Worm (Caenorhabditis elegans) whole organism, early embryonic: Measurements from ENCODE around the gene Y62H9A.7.

Experiments used
- B0310.2 ChIP-seq: sonication (generic microtip); optimal IDR thresholded peaks from 2 replicates; lab custom pipeline; 2016; ENCODE audit warnings: mild to moderate bottlenecking, missing genetic modification characterization, missing compliant biosample characterization
- F13C5.2 ChIP-seq: sonication (generic microtip); optimal IDR thresholded peaks from 2 replicates; lab custom pipeline; 2017; ENCODE audit warnings: mild to moderate bottlenecking, missing genetic modification characterization, inconsistent platforms, missing compliant biosample characterization
- aly-1 ChIP-seq: sonication (generic microtip); optimal IDR thresholded peaks from 2 replicates; lab custom pipeline; 2016; ENCODE audit warnings: missing genetic modification characterization, missing compliant biosample characterization
- ama-1 ChIP-seq: fragments of 150-350 bp; optimal IDR thresholded peaks from 2 replicates; lab custom pipeline; 2014
- ceh-13 ChIP-seq: fragments of 200-800 bp; sonication (Bioruptor generic); optimal IDR thresholded peaks from 2 replicates; lab custom pipeline; 2018; ENCODE audit warnings: mild to moderate bottlenecking, missing genetic modification characterization, missing compliant biosample characterization
- ceh-36 ChIP-seq: sonication (generic microtip); optimal IDR thresholded peaks from 2 replicates; lab custom pipeline; 2016; ENCODE audit warnings: missing genetic modification characterization, inconsistent platforms, missing compliant biosample characterization
- ets-7 ChIP-seq: sonication (generic microtip); optimal IDR thresholded peaks from 2 replicates; lab custom pipeline; 2016; ENCODE audit warnings: missing genotype, missing genetic modification characterization, missing compliant biosample characterization
- flt-1 ChIP-seq: fragments of 200-800 bp; sonication (Bioruptor generic); IDR thresholded peaks from 2 replicates; pipeline ENCODE4 v1.3.6; 2022; ENCODE audit warnings: missing genetic modification characterization, missing compliant biosample characterization
- hmbx-1 ChIP-seq: sonication (generic microtip); optimal IDR thresholded peaks from 2 replicates; lab custom pipeline; 2016; ENCODE audit warnings: mild to moderate bottlenecking, missing genetic modification characterization, missing compliant biosample characterization
- hmg-4 ChIP-seq: fragments of 200-800 bp; sonication (Bioruptor generic); optimal IDR thresholded peaks from 2 replicates; lab custom pipeline; 2018; ENCODE audit warnings: mild to moderate bottlenecking, missing genetic modification characterization, missing compliant biosample characterization
- hnd-1 ChIP-seq: sonication (generic microtip); optimal IDR thresholded peaks from 2 replicates; lab custom pipeline; 2016; ENCODE audit warnings: missing genetic modification characterization, missing compliant biosample characterization
- pes-1 ChIP-seq: fragments of 200-800 bp; sonication (Bioruptor generic); IDR thresholded peaks from 2 replicates; pipeline ENCODE4 v1.3.6; 2022; ENCODE audit warnings: missing genetic modification reagents, missing genetic modification characterization, missing compliant biosample characterization
- scrt-1 ChIP-seq: fragments of 200-800 bp; sonication (Bioruptor generic); IDR thresholded peaks from 2 replicates; pipeline ENCODE4 v1.3.6; 2022; ENCODE audit warnings: missing genetic modification characterization, missing compliant biosample characterization
- sea-1 ChIP-seq: fragments of 200-800 bp; sonication (Bioruptor generic); conservative IDR thresholded peaks from 2 replicates; pipeline ENCODE4 v1.3.6; 2022; ENCODE audit warnings: missing genetic modification characterization, missing compliant biosample characterization
- tbx-11 ChIP-seq: fragments of 200-800 bp; sonication (Bioruptor generic); IDR thresholded peaks from 2 replicates; pipeline ENCODE4 v1.3.6; 2022; ENCODE audit warnings: missing genetic modification characterization, missing compliant biosample characterization
- tbx-37 ChIP-seq: fragments of 200-800 bp; sonication (Bioruptor generic); conservative IDR thresholded peaks from 2 replicates; pipeline ENCODE4 v1.3.6; 2022; ENCODE audit warnings: missing genetic modification reagents, missing genetic modification characterization, missing compliant biosample characterization
- tra-4 ChIP-seq: sonication (generic microtip); optimal IDR thresholded peaks from 2 replicates; lab custom pipeline; 2017; ENCODE audit warnings: missing genetic modification characterization, missing compliant biosample characterization

Y62H9A.7 gene

ce11 chrX:11920723-11921283 is 35.3 kb upstream of the Y62H9A.7 start, which contains the start of gene Y62H9A.14:
Y62H9A.14 (plus strand) TSS chrX:11921233.
- TF ChIP-seq sea-1: no peak
- TF ChIP-seq F13C5.2 (tag; lab: Kevin White, UChicago): no peak
- no peak for TF ChIP-seq tbx-37
- no peak for TF ChIP-seq ets-7 (tag; lab: Kevin White, UChicago)

DNA sequence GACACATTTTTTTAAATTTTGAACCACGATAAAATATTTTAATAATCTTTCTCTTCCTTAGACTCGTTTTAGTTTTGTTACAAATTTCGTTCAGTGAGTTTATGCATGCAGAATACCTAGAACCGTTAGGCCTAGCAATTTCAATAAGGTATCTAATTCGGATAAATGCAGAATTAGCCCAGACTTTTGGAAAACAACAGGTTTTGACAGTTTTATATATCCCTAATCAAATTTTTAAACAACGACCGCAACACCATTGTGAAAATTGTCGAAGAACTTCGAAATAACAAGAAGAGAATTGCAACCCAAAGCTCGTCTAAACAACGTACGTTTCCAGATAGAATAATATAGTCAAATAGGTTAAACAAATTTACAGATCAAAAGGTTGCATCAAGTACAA is 32.5 kb upstream of the Y62H9A.7 start, which contains the start of gene Y62H9A.16:
Gene Y62H9A.16, plus strand, starts transcription at position 301 of the 400 bp plus-strand sequence.
- TF ChIP-seq ceh-13 (GFP tag; lab: Kevin White, UChicago): no peak
- no peak for TF ChIP-seq ama-1 (lab: Kevin White, UChicago)
- no peak for TF ChIP-seq tbx-11 (GFP tag; lab: Robert Waterston, UW)
- TF ChIP-seq ceh-36 (tag; lab: Kevin White, UChicago): no peak
- no peak for TF ChIP-seq scrt-1 (GFP tag; lab: Robert Waterston, UW)
- no peak for TF ChIP-seq tra-4 (tag; lab: Kevin White, UChicago)
- TF ChIP-seq flt-1 (GFP tag; lab: Robert Waterston, UW): no peak
- no peak for TF ChIP-seq ets-7 (tag; lab: Kevin White, UChicago)
- TF ChIP-seq B0310.2 (tag; lab: Kevin White, UChicago): no peak
- TF ChIP-seq pes-1 (GFP tag; lab: Robert Waterston, UW): no peak
- no peak for TF ChIP-seq F13C5.2 (tag; lab: Kevin White, UChicago)
- TF ChIP-seq aly-1 (tag; lab: Kevin White, UChicago): no peak
- no peak for TF ChIP-seq hnd-1 (tag; lab: Kevin White, UChicago)
- no peak for TF ChIP-seq hmbx-1

DNA sequence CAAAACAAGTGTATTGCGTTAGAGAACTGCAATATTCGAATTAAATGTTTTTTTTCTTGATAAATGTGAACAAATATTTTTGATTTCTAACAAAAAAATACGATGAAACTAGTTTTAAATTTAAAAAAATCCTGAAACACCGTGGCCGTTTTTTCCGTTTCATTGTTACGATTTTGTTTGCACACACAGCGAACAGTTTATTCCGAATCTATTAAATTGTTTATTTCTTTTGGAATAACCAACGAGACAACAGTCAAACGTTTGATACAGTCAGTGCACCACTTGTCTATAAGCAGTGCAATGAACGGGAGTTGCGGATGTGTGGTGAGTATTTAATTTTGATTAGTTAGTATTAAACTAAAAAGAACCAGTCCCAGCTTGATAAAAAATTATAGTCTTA is 31.2 kb upstream of the Y62H9A.7 start, which contains the start of gene Y62H9A.13:
Gene Y62H9A.13, plus strand, starts transcription at position 301 of the 400 bp plus-strand sequence.
- TF ChIP-seq ceh-13 (GFP tag; lab: Kevin White, UChicago) (no peak), hmbx-1 (no peak), sea-1 (no peak), flt-1 (GFP tag; lab: Robert Waterston, UW) (no peak), tra-4 (tag; lab: Kevin White, UChicago) (no peak), scrt-1 (GFP tag; lab: Robert Waterston, UW) (no peak), ama-1 (lab: Kevin White, UChicago) (no peak), tbx-37 (no peak), ets-7 (tag; lab: Kevin White, UChicago) (no peak), B0310.2 (tag; lab: Kevin White, UChicago) (no peak), F13C5.2 (tag; lab: Kevin White, UChicago) (no peak), ceh-36 (tag; lab: Kevin White, UChicago) (no peak), aly-1 (tag; lab: Kevin White, UChicago) (no peak), pes-1 (GFP tag; lab: Robert Waterston, UW) (no peak), hnd-1 (tag; lab: Kevin White, UChicago) (no peak), tbx-11 (GFP tag; lab: Robert Waterston, UW) (no peak), hmg-4 (GFP tag; lab: Kevin White, UChicago) (no peak)

DNA sequence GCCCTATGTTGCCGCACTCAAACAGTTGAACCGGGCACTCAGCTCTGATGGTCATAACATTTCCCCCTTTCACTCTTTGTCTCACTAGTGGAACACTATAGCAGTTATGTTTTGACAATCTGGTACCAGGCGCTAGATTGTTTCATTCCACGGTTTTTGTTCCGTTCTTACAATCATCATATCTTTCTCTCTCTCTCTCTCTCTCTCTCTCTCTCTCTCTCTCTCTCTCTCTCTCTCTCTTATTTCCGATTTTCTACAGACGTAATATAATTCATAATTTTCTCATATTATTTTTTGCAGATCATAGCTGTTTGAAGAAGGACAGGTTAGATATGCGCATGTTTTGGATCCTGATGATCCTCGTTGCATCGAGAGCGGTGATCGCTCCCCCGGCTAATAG is 28.3 kb upstream of the Y62H9A.7 start, which contains the start of gene Y62H9A.12:
Gene Y62H9A.12, plus strand, starts transcription at position 301 of the 400 bp plus-strand sequence.
- TF ChIP-seq ama-1 (lab: Kevin White, UChicago): no peak
- no peak for TF ChIP-seq aly-1 (tag; lab: Kevin White, UChicago)
- no peak for TF ChIP-seq sea-1
- TF ChIP-seq ets-7 (tag; lab: Kevin White, UChicago): no peak
- TF ChIP-seq hnd-1 (tag; lab: Kevin White, UChicago): no peak
- no peak for TF ChIP-seq tbx-37
- TF ChIP-seq hmbx-1: no peak
- no peak for TF ChIP-seq F13C5.2 (tag; lab: Kevin White, UChicago)
- TF ChIP-seq tra-4 (tag; lab: Kevin White, UChicago): no peak
- no peak for TF ChIP-seq hmg-4 (GFP tag; lab: Kevin White, UChicago)
- TF ChIP-seq tbx-11 (GFP tag; lab: Robert Waterston, UW): no peak
- no peak for TF ChIP-seq pes-1 (GFP tag; lab: Robert Waterston, UW)

DNA sequence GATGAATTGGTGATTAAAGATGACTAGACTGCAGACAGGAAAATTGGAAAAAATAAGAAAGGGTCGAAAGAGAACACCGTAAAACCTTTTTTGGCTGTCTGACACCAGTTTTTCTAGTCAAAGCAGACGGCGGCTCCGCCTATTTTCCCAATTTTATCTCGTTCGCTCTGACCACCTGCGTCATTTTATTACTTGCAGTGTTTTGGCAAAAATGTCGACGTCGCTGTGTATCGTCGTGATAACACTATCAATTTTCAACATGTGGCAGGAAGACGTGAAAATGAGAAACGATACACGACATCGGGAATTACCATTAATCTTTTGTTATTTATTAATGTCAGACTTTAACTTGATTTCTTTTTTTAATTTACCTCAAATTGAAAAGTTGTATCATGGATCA is 24.6 kb upstream of the Y62H9A.7 start, which contains the start of gene Y62H9A.15:
Gene Y62H9A.15, minus strand, starts transcription at position 100 of the 400 bp plus-strand sequence.
- TF ChIP-seq B0310.2 (tag; lab: Kevin White, UChicago): no peak

- TF ChIP-seq hnd-1 (tag; lab: Kevin White, UChicago) (no peak), F13C5.2 (tag; lab: Kevin White, UChicago) (no peak), tbx-37 (no peak), ceh-36 (tag; lab: Kevin White, UChicago) (no peak), pes-1 (GFP tag; lab: Robert Waterston, UW) (no peak)
These were observed 23.7 kb upstream of the Y62H9A.7 start for ce11 chrX:11909168-11909567.

- no peak for TF ChIP-seq tbx-37
- no peak for TF ChIP-seq ceh-36 (tag; lab: Kevin White, UChicago)
- no peak for TF ChIP-seq hmbx-1
- no peak for TF ChIP-seq F13C5.2 (tag; lab: Kevin White, UChicago)
- no peak for TF ChIP-seq pes-1 (GFP tag; lab: Robert Waterston, UW)
- TF ChIP-seq aly-1 (tag; lab: Kevin White, UChicago): no peak
- no peak for TF ChIP-seq ets-7 (tag; lab: Kevin White, UChicago)
- no peak for TF ChIP-seq ama-1 (lab: Kevin White, UChicago)
- no peak for TF ChIP-seq hmg-4 (GFP tag; lab: Kevin White, UChicago)
- TF ChIP-seq scrt-1 (GFP tag; lab: Robert Waterston, UW): no peak
These were observed 22.7 kb upstream of the Y62H9A.7 start for ce11 chrX:11908226-11908625.

ce11 chrX:11907263-11907662 is 21.8 kb upstream of the Y62H9A.7 start, which contains the start of gene Y62H9A.11:
Y62H9A.11 (minus strand) TSS chrX:11907363.
- no peak for TF ChIP-seq tbx-11 (GFP tag; lab: Robert Waterston, UW)
- TF ChIP-seq hmbx-1: no peak
- no peak for TF ChIP-seq tbx-37
- TF ChIP-seq hmg-4 (GFP tag; lab: Kevin White, UChicago): no peak
